Fruit fly (Drosophila melanogaster) whole organism, embryonic: ENCODE results near the gene alphaTub84D.

Experiments
- Atf6 ChIP-seq: fragments of 200-800 bp; sonication (Bioruptor generic); IDR thresholded peaks from 2 replicates; pipeline ENCODE4 v1.3.6; 2022; ENCODE audit warnings: missing biosample characterization, missing genetic modification characterization
- BEAF-32 ChIP-seq: fragments of 200-800 bp; sonication (Bioruptor generic); optimal IDR thresholded peaks from 3 replicates; lab custom pipeline; 2017; ENCODE audit warnings: missing biosample characterization, missing genetic modification characterization, mild to moderate bottlenecking, moderate library complexity, missing genetic modification reagents
- C15 ChIP-seq: fragments of 200-800 bp; sonication (Bioruptor generic); IDR thresholded peaks from 3 replicates; pipeline ENCODE4 v1.3.6; 2022; ENCODE audit warnings: missing biosample characterization, missing genetic modification characterization
- CG10267 ChIP-seq: fragments of 200-800 bp; sonication (Bioruptor generic); optimal IDR thresholded peaks from 2 replicates; lab custom pipeline; 2018; ENCODE audit warnings: missing biosample characterization, mild to moderate bottlenecking, missing genetic modification characterization, moderate library complexity
- CG12769 ChIP-seq: fragments of 200-800 bp; sonication (Bioruptor generic); optimal IDR thresholded peaks from 2 replicates; lab custom pipeline; 2019; ENCODE audit warnings: missing biosample characterization, mild to moderate bottlenecking, missing genetic modification characterization, moderate library complexity
- CG15696 ChIP-seq: fragments of 200-800 bp; sonication (Bioruptor generic); optimal IDR thresholded peaks from 2 replicates; lab custom pipeline; 2019; ENCODE audit warnings: missing biosample characterization, mild to moderate bottlenecking, missing genetic modification characterization, moderate library complexity
- CG17186 ChIP-seq: fragments of 200-800 bp; sonication (Bioruptor generic); optimal IDR thresholded peaks from 3 replicates; lab custom pipeline; 2017; ENCODE audit warnings: missing biosample characterization, missing genetic modification reagents, missing genetic modification characterization
- CG2120 ChIP-seq: fragments of 200-800 bp; sonication (Bioruptor generic); optimal IDR thresholded peaks from 3 replicates; lab custom pipeline; 2016; ENCODE audit warnings: missing biosample characterization, missing genetic modification characterization
- CG2199 ChIP-seq: fragments of 200-800 bp; sonication (Bioruptor generic); IDR thresholded peaks from 3 replicates; pipeline ENCODE4 v1.3.6; 2022; ENCODE audit warnings: missing biosample characterization, missing genetic modification characterization
- CG2678 ChIP-seq: fragments of 200-800 bp; sonication (Bioruptor generic); optimal IDR thresholded peaks from 3 replicates; lab custom pipeline; 2019; ENCODE audit warnings: missing biosample characterization, mild to moderate bottlenecking, missing genetic modification characterization, moderate library complexity
- CG34224 ChIP-seq: fragments of 200-800 bp; sonication (Bioruptor generic); IDR thresholded peaks from 3 replicates; pipeline ENCODE4 v1.3.6; 2022; ENCODE audit warnings: missing biosample characterization, missing genetic modification characterization; ENCODE audit not compliant: partially characterized antibody
- CG34376 ChIP-seq: fragments of 200-800 bp; sonication (Bioruptor generic); optimal IDR thresholded peaks from 2 replicates; lab custom pipeline; 2018; ENCODE audit warnings: missing biosample characterization, mild to moderate bottlenecking, missing genetic modification characterization
- CG4404 ChIP-seq: fragments of 200-800 bp; sonication (Bioruptor generic); IDR thresholded peaks from 2 replicates; pipeline ENCODE4 v1.3.6; 2022; ENCODE audit warnings: missing biosample characterization, missing genetic modification characterization
- CG4854 ChIP-seq: fragments of 200-800 bp; sonication (Bioruptor generic); optimal IDR thresholded peaks from 2 replicates; lab custom pipeline; 2016; ENCODE audit warnings: missing biosample characterization, missing genetic modification characterization, inconsistent platforms
- CG7556 ChIP-seq: fragments of 200-800 bp; sonication (Bioruptor generic); optimal IDR thresholded peaks from 2 replicates; lab custom pipeline; 2017; ENCODE audit warnings: missing biosample characterization, mild to moderate bottlenecking, missing genetic modification characterization
- CG8281 ChIP-seq: fragments of 200-800 bp; sonication (Bioruptor generic); optimal IDR thresholded peaks from 2 replicates; lab custom pipeline; 2018; ENCODE audit warnings: missing biosample characterization, mild to moderate bottlenecking, missing genetic modification characterization, moderate library complexity
- CG8290 ChIP-seq, 3 experiments: fragments of 200-800 bp; sonication (Bioruptor generic); optimal IDR thresholded peaks; 2 replicates each; lab custom pipeline; 2016 to 2019; ENCODE audit warnings: missing biosample characterization in 3 of 3, missing genetic modification characterization in 3 of 3, mild to moderate bottlenecking in 2 of 3, moderate library complexity in 1 of 3
- CG9797 ChIP-seq: fragments of 200-800 bp; sonication (Bioruptor generic); optimal IDR thresholded peaks from 3 replicates; lab custom pipeline; 2018; ENCODE audit warnings: missing biosample characterization, mild to moderate bottlenecking, missing genetic modification characterization
- Ets97D ChIP-seq: fragments of 200-800 bp; sonication (Bioruptor generic); optimal IDR thresholded peaks from 3 replicates; lab custom pipeline; 2016; ENCODE audit warnings: missing biosample characterization, missing genetic modification characterization
- HmgZ ChIP-seq: fragments of 200-800 bp; sonication (Bioruptor generic); optimal IDR thresholded peaks from 2 replicates; lab custom pipeline; 2018; ENCODE audit warnings: missing biosample characterization, mild to moderate bottlenecking, missing genetic modification characterization
- Med ChIP-seq: fragments of 200-800 bp; sonication (Bioruptor generic); peaks from one replicate; lab custom pipeline; 2016; ENCODE audit warnings: missing biosample characterization, missing genetic modification characterization, mild to moderate bottlenecking, inconsistent platforms, moderate library complexity
- Mrtf ChIP-seq: fragments of 200-800 bp; sonication (Bioruptor generic); IDR thresholded peaks from 3 replicates; pipeline ENCODE4 v1.3.6; 2022; ENCODE audit warnings: missing biosample characterization, missing genetic modification characterization
- Neu2 ChIP-seq: fragments of 200-800 bp; sonication (Bioruptor generic); optimal IDR thresholded peaks from 3 replicates; lab custom pipeline; 2016; ENCODE audit warnings: missing biosample characterization, missing genetic modification characterization, borderline replicate concordance
- Opbp ChIP-seq: fragments of 200-800 bp; sonication (Bioruptor generic); IDR thresholded peaks from 3 replicates; pipeline ENCODE4 v1.3.6; 2022; ENCODE audit warnings: missing biosample characterization, missing genetic modification characterization; ENCODE audit not compliant: partially characterized antibody
- Pdp1 ChIP-seq, 2 experiments: fragments of 200-800 bp; sonication (Bioruptor generic); optimal IDR thresholded peaks; 3 replicates each; lab custom pipeline; 2016; ENCODE audit warnings: missing biosample characterization in 2 of 2, missing genetic modification characterization in 2 of 2, mild to moderate bottlenecking in 1 of 2, moderate library complexity in 1 of 2
- Rx ChIP-seq: fragments of 200-800 bp; sonication (Bioruptor generic); IDR thresholded peaks from 2 replicates; pipeline ENCODE4 v1.3.6; 2022; ENCODE audit warnings: missing biosample characterization, missing genetic modification characterization
- Sox100B ChIP-seq: fragments of 200-800 bp; sonication (Bioruptor generic); optimal IDR thresholded peaks from 3 replicates; lab custom pipeline; 2018; ENCODE audit warnings: missing biosample characterization, mild to moderate bottlenecking, missing genetic modification characterization
- Sry-β ChIP-seq: fragments of 200-800 bp; sonication (Bioruptor generic); optimal IDR thresholded peaks from 2 replicates; lab custom pipeline; 2018; ENCODE audit warnings: missing biosample characterization, mild to moderate bottlenecking, missing genetic modification characterization, moderate library complexity
- al ChIP-seq: fragments of 200-800 bp; sonication (Bioruptor generic); IDR thresholded peaks from 2 replicates; pipeline ENCODE4 v1.3.6; 2022; ENCODE audit warnings: missing biosample characterization, missing genetic modification characterization
- ato ChIP-seq: fragments of 200-800 bp; sonication (Bioruptor generic); IDR thresholded peaks from 2 replicates; pipeline ENCODE4 v1.3.6; 2022; ENCODE audit warnings: missing biosample characterization, missing genetic modification characterization; ENCODE audit not compliant: partially characterized antibody
- bowl ChIP-seq: fragments of 200-800 bp; sonication (Bioruptor generic); IDR thresholded peaks from 2 replicates; pipeline ENCODE4 v1.3.6; 2022; ENCODE audit warnings: missing biosample characterization, missing genetic modification characterization
- bsh ChIP-seq, 2 experiments: fragments of 200-800 bp; sonication (Bioruptor generic); optimal IDR thresholded peaks; 2 replicates each; lab custom pipeline; 2017 to 2018; ENCODE audit warnings: mild to moderate bottlenecking in 2 of 2, missing biosample characterization in 2 of 2, missing genetic modification characterization in 2 of 2, moderate library complexity in 1 of 2
- chinmo ChIP-seq: fragments of 200-800 bp; sonication (Bioruptor generic); IDR thresholded peaks from 4 replicates; pipeline ENCODE4 v1.3.6; 2022; ENCODE audit warnings: missing biosample characterization, missing genetic modification characterization; ENCODE audit not compliant: partially characterized antibody
- corto ChIP-seq: fragments of 200-800 bp; sonication (Bioruptor generic); optimal IDR thresholded peaks from 2 replicates; lab custom pipeline; 2016; ENCODE audit warnings: missing biosample characterization, mild to moderate bottlenecking, missing genetic modification characterization, moderate library complexity
- exex ChIP-seq: fragments of 200-800 bp; sonication (Bioruptor generic); optimal IDR thresholded peaks from 4 replicates; lab custom pipeline; 2018; ENCODE audit warnings: missing biosample characterization, mild to moderate bottlenecking, missing genetic modification characterization, moderate library complexity
- fd3F ChIP-seq: fragments of 200-800 bp; sonication (Bioruptor generic); optimal IDR thresholded peaks from 2 replicates; lab custom pipeline; 2018; ENCODE audit warnings: missing biosample characterization, mild to moderate bottlenecking, missing genetic modification characterization, moderate library complexity
- grau ChIP-seq: fragments of 200-800 bp; optimal IDR thresholded peaks from 3 replicates; lab custom pipeline; 2019; ENCODE audit warnings: missing biosample characterization, mild to moderate bottlenecking, missing genetic modification characterization, moderate library complexity
- gro ChIP-seq: fragments of 200-800 bp; sonication (Bioruptor generic); optimal IDR thresholded peaks from 2 replicates; lab custom pipeline; 2016; ENCODE audit warnings: missing biosample characterization, missing genetic modification characterization
- insv ChIP-seq, 2 experiments: fragments of 200-800 bp; sonication (Bioruptor generic); optimal IDR thresholded peaks; 3 replicates each; lab custom pipeline; 2016 to 2018; ENCODE audit warnings: missing biosample characterization in 2 of 2, missing genetic modification characterization in 2 of 2
- jumu ChIP-seq: fragments of 200-800 bp; sonication (Bioruptor generic); optimal IDR thresholded peaks from 3 replicates; lab custom pipeline; 2016; ENCODE audit warnings: missing biosample characterization, missing genetic modification characterization
- pan ChIP-seq, 4 experiments: fragments of >200 bp in 3 of 4; fragments of 200-800 bp in 1 of 4; sonication (Bioruptor generic) in 1 of 4; optimal IDR thresholded peaks in 3 of 4; IDR thresholded peaks in 1 of 4; 2 replicates each; pipeline versions ENCODE4 v1.3.6 to Lab custom; 2017 to 2022; ENCODE audit warnings: missing biosample characterization in 2 of 4, missing genetic modification characterization in 2 of 4, mixed read lengths in 1 of 4
- sens-2 ChIP-seq: fragments of 200-800 bp; sonication (Bioruptor generic); IDR thresholded peaks from 2 replicates; pipeline ENCODE4 v1.3.6; 2022; ENCODE audit warnings: missing biosample characterization, missing genetic modification characterization
- sqz ChIP-seq: fragments of 200-800 bp; sonication (Bioruptor generic); optimal IDR thresholded peaks from 3 replicates; lab custom pipeline; 2018; ENCODE audit warnings: missing biosample characterization, mild to moderate bottlenecking, missing genetic modification characterization
- stc ChIP-seq: fragments of 200-800 bp; sonication (Bioruptor generic); IDR thresholded peaks from 2 replicates; pipeline ENCODE4 v1.3.6; 2022; ENCODE audit warnings: missing biosample characterization, missing genetic modification characterization
- stwl ChIP-seq: fragments of 200-800 bp; sonication (Bioruptor generic); optimal IDR thresholded peaks from 3 replicates; lab custom pipeline; 2018; ENCODE audit warnings: missing biosample characterization, mild to moderate bottlenecking, missing genetic modification characterization, moderate library complexity
- twi ChIP-seq: fragments of 200-800 bp; optimal IDR thresholded peaks from 2 replicates; lab custom pipeline; 2019; ENCODE audit warnings: missing biosample characterization, mild to moderate bottlenecking, missing genetic modification characterization, moderate library complexity
- wdn ChIP-seq: fragments of 200-800 bp; sonication (Bioruptor generic); IDR thresholded peaks from 2 replicates; pipeline ENCODE4 v1.3.6; 2022; ENCODE audit warnings: missing biosample characterization, missing genetic modification characterization
- yki ChIP-seq: fragments of >200 bp; optimal IDR thresholded peaks from 3 replicates; lab custom pipeline; 2018

The alphaTub84D gene

DNA sequence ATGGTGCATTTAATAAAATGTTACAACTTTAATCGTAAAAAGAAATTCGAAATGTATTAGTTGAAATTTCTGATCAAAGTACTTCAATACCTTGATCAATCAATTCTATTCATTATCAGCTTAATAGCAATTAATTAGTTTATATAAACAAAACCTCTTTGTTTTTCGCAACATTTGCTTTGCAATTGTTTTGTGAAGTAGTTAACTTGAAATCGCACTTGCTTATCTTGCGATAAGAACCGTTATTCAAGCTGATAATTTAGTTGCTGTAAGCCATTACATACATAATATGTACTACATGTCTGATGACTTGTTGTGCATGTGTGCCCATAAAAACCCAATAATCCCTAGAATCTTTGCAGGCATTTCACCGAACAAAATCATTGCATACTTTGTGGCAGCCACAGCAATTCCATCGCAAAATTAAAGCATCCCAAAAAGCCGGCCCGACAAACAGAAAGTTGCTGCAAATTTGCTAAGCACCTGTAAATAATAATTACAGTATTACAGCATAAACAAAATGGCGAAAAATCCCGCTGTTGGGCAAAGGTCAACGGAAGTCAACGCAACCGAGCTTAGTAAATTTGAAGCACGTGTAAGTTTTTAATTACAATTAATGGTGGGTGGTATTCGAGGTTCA is 22.2 kb upstream of the alphaTub84D start:
- TF ChIP-seq CG4854 (GFP tag; lab: Kevin White, UChicago) (no peak), stwl (peak; percentile 21), sens-2 (no peak), CG2678 (no peak), CG34376 (GFP tag; lab: Kevin White, UChicago) (no peak), gro (peak; percentile 10), Opbp (GFP tag; lab: Robert Waterston, UW) (no peak), CG9797 (GFP tag; lab: Kevin White, UChicago) (no peak), Rx (GFP tag; lab: Robert Waterston, UW) (no peak), bowl (GFP tag; lab: Robert Waterston, UW) (no peak), CG4404 (GFP tag; lab: Robert Waterston, UW) (no peak), CG10267 (tag; lab: Kevin White, UChicago) (no peak), CG17186 (no peak), CG2120 (GFP tag; lab: Kevin White, UChicago) (no peak), Sry-β (GFP tag; lab: Kevin White, UChicago) (no peak), stc (GFP tag; lab: Robert Waterston, UW) (no peak), exex (peak; percentile 86), CG34224 (no peak), grau (no peak), CG12769 (peak; percentile 7), sqz (GFP tag; lab: Kevin White, UChicago) (no peak), yki (no peak), wdn (no peak), Ets97D (GFP tag; lab: Kevin White, UChicago) (no peak), CG2199 (GFP tag; lab: Robert Waterston, UW) (0 out of 3 replicates have a peak, but pooled peaks have one; percentile 11), CG7556 (GFP tag; lab: Kevin White, UChicago) (no peak), chinmo (GFP tag; lab: Robert Waterston, UW) (0 out of 4 replicates have a peak, but pooled peaks have one; percentile 58), BEAF-32 (GFP tag; lab: Kevin White, UChicago) (no peak), pan (optimal IDR thresholded peaks at IDR 0.05; lab: Kevin White, UChicago) (no peak), pan (GFP tag; optimal IDR thresholded peaks at IDR 0.05 in 1 of 2, IDR thresholded peaks at IDR 0.05 in 1 of 2) (no peak), Mrtf (GFP tag; lab: Robert Waterston, UW) (no peak), twi (tag; lab: Kevin White, UChicago) (no peak), ato (GFP tag; lab: Robert Waterston, UW) (no peak), fd3F (GFP tag; lab: Kevin White, UChicago) (no peak), Sox100B (GFP tag; lab: Kevin White, UChicago) (no peak), CG8290 (GFP tag; optimal IDR thresholded peaks at IDR 0.05; lab: Kevin White, UChicago) (no peak), CG8290 (tag; optimal IDR thresholded peaks at IDR 0.05; lab: Kevin White, UChicago) (peak in 1 of 2 experiments; percentile 27), corto (no peak), Med (GFP tag; lab: Kevin White, UChicago) (peak; percentile 56), al (GFP tag; lab: Robert Waterston, UW) (no peak), bsh (GFP tag; optimal IDR thresholded peaks at IDR 0.05; lab: Kevin White, UChicago) (no peak), CG15696 (tag; lab: Kevin White, UChicago) (no peak), HmgZ (tag; lab: Kevin White, UChicago) (peak; percentile 48), Pdp1 (GFP tag; optimal IDR thresholded peaks at IDR 0.05; lab: Kevin White, UChicago) (peak in 1 of 2 experiments; percentile 74), Neu2 (GFP tag; lab: Kevin White, UChicago) (no peak), Atf6 (GFP tag; lab: Robert Waterston, UW) (no peak), jumu (GFP tag; lab: Kevin White, UChicago) (no peak), insv (GFP tag; optimal IDR thresholded peaks at IDR 0.05; lab: Kevin White, UChicago) (no peak), CG8281 (tag; lab: Kevin White, UChicago) (no peak), C15 (GFP tag; lab: Robert Waterston, UW) (no peak)
